Fruit fly (Drosophila melanogaster) whole organism, prepupa: Measurements from ENCODE around the gene fru.

Experiments
- Blimp-1 ChIP-seq: fragments of 200-800 bp; sonication (Bioruptor generic); optimal IDR thresholded peaks from 3 replicates; lab custom pipeline; 2017; ENCODE audit warnings: missing biosample characterization, missing genetic modification characterization, mild to moderate bottlenecking, moderate library complexity, missing genetic modification reagents
- CG10631 ChIP-seq: fragments of 200-800 bp; sonication (Bioruptor generic); optimal IDR thresholded peaks from 2 replicates; lab custom pipeline; 2016; ENCODE audit warnings: missing biosample characterization, missing genetic modification characterization
- CG10669 ChIP-seq: fragments of 200-800 bp; sonication (Bioruptor generic); optimal IDR thresholded peaks from 3 replicates; lab custom pipeline; 2018; ENCODE audit warnings: missing biosample characterization, mild to moderate bottlenecking, missing genetic modification characterization, moderate library complexity
- CG11294 ChIP-seq: fragments of 200-800 bp; sonication (Bioruptor generic); IDR thresholded peaks from 2 replicates; pipeline ENCODE4 v1.3.6; 2022; ENCODE audit warnings: missing biosample characterization, missing genetic modification characterization
- CG11762 ChIP-seq: fragments of 200-800 bp; sonication (Bioruptor generic); optimal IDR thresholded peaks from 3 replicates; lab custom pipeline; 2016; ENCODE audit warnings: missing biosample characterization, missing genetic modification characterization; ENCODE audit not compliant: insufficient read depth
- CG11902 ChIP-seq: fragments of 200-800 bp; sonication (Bioruptor generic); optimal IDR thresholded peaks from 3 replicates; lab custom pipeline; 2016; ENCODE audit warnings: missing biosample characterization, missing genetic modification characterization
- CG15336 ChIP-seq: fragments of 200-800 bp; sonication (Bioruptor generic); IDR thresholded peaks from 2 replicates; pipeline ENCODE4 v1.3.6; 2022; ENCODE audit warnings: missing biosample characterization, missing genetic modification characterization
- CG1621 ChIP-seq: fragments of 200-800 bp; sonication (Bioruptor generic); optimal IDR thresholded peaks from 3 replicates; lab custom pipeline; 2018; ENCODE audit warnings: missing biosample characterization, mild to moderate bottlenecking, missing genetic modification characterization
- CG16779 ChIP-seq: fragments of 200-800 bp; sonication (Bioruptor generic); optimal IDR thresholded peaks from 3 replicates; lab custom pipeline; 2017; ENCODE audit warnings: missing biosample characterization, mild to moderate bottlenecking, missing genetic modification characterization
- CG31627 ChIP-seq: fragments of 200-800 bp; sonication (Bioruptor generic); optimal IDR thresholded peaks from 3 replicates; lab custom pipeline; 2016; ENCODE audit warnings: missing biosample characterization, missing genetic modification characterization
- CG32006 ChIP-seq: fragments of 200-800 bp; sonication (Bioruptor generic); optimal IDR thresholded peaks from 3 replicates; lab custom pipeline; 2017; ENCODE audit warnings: missing biosample characterization, mild to moderate bottlenecking, missing genetic modification characterization
- CG34406 ChIP-seq: fragments of 200-800 bp; sonication (Bioruptor generic); optimal IDR thresholded peaks from 3 replicates; lab custom pipeline; 2016; ENCODE audit warnings: missing biosample characterization, missing genetic modification characterization
- CG3919 ChIP-seq: fragments of 200-800 bp; sonication (Bioruptor generic); optimal IDR thresholded peaks from 3 replicates; lab custom pipeline; 2016; ENCODE audit warnings: missing biosample characterization, missing genetic modification characterization
- CG4318 ChIP-seq: fragments of 200-800 bp; sonication (Bioruptor generic); optimal IDR thresholded peaks from 3 replicates; lab custom pipeline; 2017; ENCODE audit warnings: missing biosample characterization, mild to moderate bottlenecking, missing genetic modification characterization
- CG6163 ChIP-seq: fragments of 200-800 bp; sonication (Bioruptor generic); IDR thresholded peaks from 3 replicates; pipeline ENCODE4 v1.3.6; 2022; ENCODE audit warnings: missing biosample characterization, missing genetic modification characterization
- CG6276 ChIP-seq: fragments of 200-800 bp; sonication (Bioruptor generic); optimal IDR thresholded peaks from 2 replicates; lab custom pipeline; 2017; ENCODE audit warnings: missing biosample characterization, mild to moderate bottlenecking, missing genetic modification characterization
- CG6792 ChIP-seq: fragments of 200-800 bp; sonication (Bioruptor generic); optimal IDR thresholded peaks from 3 replicates; lab custom pipeline; 2016; ENCODE audit warnings: missing biosample characterization, missing genetic modification characterization
- CG6854 ChIP-seq: fragments of 200-800 bp; sonication (Bioruptor generic); optimal IDR thresholded peaks from 2 replicates; lab custom pipeline; 2017; ENCODE audit warnings: missing biosample characterization, mild to moderate bottlenecking, missing genetic modification characterization
- CG7368 ChIP-seq: fragments of 200-800 bp; sonication (Bioruptor generic); optimal IDR thresholded peaks from 3 replicates; lab custom pipeline; 2016; ENCODE audit warnings: missing biosample characterization, missing genetic modification characterization
- CG8119 ChIP-seq: fragments of 200-800 bp; sonication (Bioruptor generic); IDR thresholded peaks from 3 replicates; pipeline ENCODE4 v1.3.6; 2022; ENCODE audit warnings: missing biosample characterization, missing genetic modification characterization
- CG8319 ChIP-seq: fragments of 200-800 bp; sonication (Bioruptor generic); optimal IDR thresholded peaks from 3 replicates; lab custom pipeline; 2016; ENCODE audit warnings: missing biosample characterization, missing genetic modification characterization
- CG8632 ChIP-seq: fragments of 200-800 bp; sonication (Bioruptor generic); optimal IDR thresholded peaks from 3 replicates; lab custom pipeline; 2016; ENCODE audit warnings: missing biosample characterization, missing genetic modification characterization
- CG9139 ChIP-seq: fragments of 200-800 bp; sonication (Bioruptor generic); optimal IDR thresholded peaks from 3 replicates; lab custom pipeline; 2017; ENCODE audit warnings: missing biosample characterization, mild to moderate bottlenecking, missing genetic modification characterization
- Eip78C ChIP-seq: fragments of 200-800 bp; sonication (Bioruptor generic); peaks from one replicate; lab custom pipeline; 2016; ENCODE audit warnings: missing biosample characterization, missing genetic modification characterization
- Eip93F ChIP-seq: fragments of 200-800 bp; sonication (Bioruptor generic); optimal IDR thresholded peaks from 2 replicates; lab custom pipeline; 2016; ENCODE audit warnings: missing biosample characterization, mild to moderate bottlenecking, missing genetic modification characterization
- Ets21C ChIP-seq: fragments of 200-800 bp; sonication (Bioruptor generic); optimal IDR thresholded peaks from 3 replicates; lab custom pipeline; 2016; ENCODE audit warnings: missing biosample characterization, missing genetic modification characterization
- Ets96B ChIP-seq: fragments of 200-800 bp; optimal IDR thresholded peaks from 2 replicates; lab custom pipeline; 2019; ENCODE audit warnings: missing biosample characterization, mild to moderate bottlenecking, missing genetic modification characterization, moderate library complexity
- Hr38 ChIP-seq: sonication (Bioruptor generic); optimal IDR thresholded peaks from 2 replicates; lab custom pipeline; 2016; ENCODE audit warnings: missing biosample characterization, missing genetic modification characterization
- Hr39 ChIP-seq: fragments of 200-800 bp; sonication (Bioruptor generic); optimal IDR thresholded peaks from 2 replicates; lab custom pipeline; 2016; ENCODE audit warnings: missing biosample characterization, missing genetic modification characterization
- Hr4 ChIP-seq: fragments of 200-800 bp; sonication (Bioruptor generic); optimal IDR thresholded peaks from 3 replicates; lab custom pipeline; 2016; ENCODE audit warnings: missing biosample characterization, missing genetic modification characterization
- Met ChIP-seq: fragments of 200-800 bp; sonication (Bioruptor generic); optimal IDR thresholded peaks from 3 replicates; lab custom pipeline; 2016; ENCODE audit warnings: missing biosample characterization, missing genetic modification characterization
- Smox ChIP-seq: fragments of 200-800 bp; sonication (Bioruptor generic); optimal IDR thresholded peaks from 3 replicates; lab custom pipeline; 2016; ENCODE audit warnings: missing biosample characterization, missing genetic modification characterization
- Sox102F ChIP-seq: fragments of 200-800 bp; sonication (Bioruptor generic); optimal IDR thresholded peaks from 2 replicates; lab custom pipeline; 2016; ENCODE audit warnings: missing biosample characterization, mild to moderate bottlenecking, missing genetic modification characterization
- Sox14 ChIP-seq: fragments of 200-800 bp; sonication (Bioruptor generic); optimal IDR thresholded peaks from 3 replicates; lab custom pipeline; 2016; ENCODE audit warnings: missing biosample characterization, missing genetic modification characterization
- Sox15 ChIP-seq: fragments of 200-800 bp; sonication (Bioruptor generic); optimal IDR thresholded peaks from 3 replicates; lab custom pipeline; 2016; ENCODE audit warnings: missing biosample characterization, missing genetic modification characterization
- achi ChIP-seq: fragments of 200-800 bp; sonication (Bioruptor generic); optimal IDR thresholded peaks from 3 replicates; lab custom pipeline; 2016; ENCODE audit warnings: missing biosample characterization, missing genetic modification characterization
- acj6 ChIP-seq: fragments of 200-800 bp; sonication (Bioruptor generic); optimal IDR thresholded peaks from 3 replicates; lab custom pipeline; 2016; ENCODE audit warnings: missing biosample characterization, missing genetic modification characterization
- cyc ChIP-seq: fragments of 200-800 bp; sonication (Bioruptor generic); optimal IDR thresholded peaks from 3 replicates; lab custom pipeline; 2016; ENCODE audit warnings: missing biosample characterization, missing genetic modification characterization
- dac ChIP-seq: fragments of 200-800 bp; sonication (Bioruptor generic); optimal IDR thresholded peaks from 2 replicates; lab custom pipeline; 2017; ENCODE audit warnings: missing biosample characterization, mild to moderate bottlenecking, missing genetic modification characterization
- dsx ChIP-seq: fragments of 200-800 bp; optimal IDR thresholded peaks from 3 replicates; lab custom pipeline; 2019; ENCODE audit warnings: missing biosample characterization, mild to moderate bottlenecking, missing genetic modification characterization, moderate library complexity; ENCODE audit not compliant: poor library complexity, severe bottlenecking
- esn ChIP-seq: fragments of 200-800 bp; sonication (Bioruptor generic); optimal IDR thresholded peaks from 2 replicates; lab custom pipeline; 2016; ENCODE audit warnings: missing biosample characterization, mild to moderate bottlenecking, missing genetic modification characterization, moderate library complexity
- fd59A ChIP-seq: fragments of 200-800 bp; sonication (Bioruptor generic); optimal IDR thresholded peaks from 2 replicates; lab custom pipeline; 2017; ENCODE audit warnings: missing biosample characterization, mild to moderate bottlenecking, missing genetic modification characterization, missing genetic modification reagents
- fd85E ChIP-seq: fragments of 200-800 bp; sonication (Bioruptor generic); optimal IDR thresholded peaks from 3 replicates; lab custom pipeline; 2016; ENCODE audit warnings: missing biosample characterization, missing genetic modification characterization
- fkh ChIP-seq: fragments of 200-800 bp; sonication (Bioruptor generic); optimal IDR thresholded peaks from 3 replicates; lab custom pipeline; 2017; ENCODE audit warnings: missing biosample characterization, mild to moderate bottlenecking, missing genetic modification characterization, moderate library complexity
- lz ChIP-seq: fragments of 200-800 bp; sonication (Bioruptor generic); optimal IDR thresholded peaks from 3 replicates; lab custom pipeline; 2016; ENCODE audit warnings: missing biosample characterization, missing genetic modification characterization
- net ChIP-seq: fragments of 200-800 bp; sonication (Bioruptor generic); optimal IDR thresholded peaks from 3 replicates; lab custom pipeline; 2016; ENCODE audit warnings: missing biosample characterization, missing genetic modification characterization
- pdm3 ChIP-seq: fragments of 200-800 bp; sonication (Bioruptor generic); optimal IDR thresholded peaks from 3 replicates; lab custom pipeline; 2016; ENCODE audit warnings: missing biosample characterization, missing genetic modification characterization
- spab ChIP-seq: fragments of 200-800 bp; sonication (Bioruptor generic); optimal IDR thresholded peaks from 2 replicates; lab custom pipeline; 2017; ENCODE audit warnings: missing biosample characterization, mild to moderate bottlenecking, missing genetic modification characterization, missing genetic modification reagents
- ss ChIP-seq, 2 experiments: fragments of 200-800 bp; sonication (Bioruptor generic); optimal IDR thresholded peaks; 2 replicates in 1 of 2; 3 replicates in 1 of 2; lab custom pipeline; 2017 to 2018; ENCODE audit warnings: mild to moderate bottlenecking in 2 of 2, missing biosample characterization in 2 of 2, missing genetic modification characterization in 2 of 2, moderate library complexity in 1 of 2
- svp ChIP-seq: fragments of 200-800 bp; sonication (Bioruptor generic); peaks from one replicate; lab custom pipeline; 2016; ENCODE audit warnings: missing biosample characterization, missing genetic modification characterization
- vri ChIP-seq: fragments of 200-800 bp; sonication (Bioruptor generic); optimal IDR thresholded peaks from 3 replicates; lab custom pipeline; 2016; ENCODE audit warnings: missing biosample characterization, mild to moderate bottlenecking, missing genetic modification characterization

The fru gene

dm6 chr3R:18573699-18574259, 28.4 kb upstream of the fru start:
- TF ChIP-seq Hr39 (GFP tag; lab: Kevin White, UChicago) (peak; percentile 97), spab (GFP tag; lab: Kevin White, UChicago) (peak; percentile 92), esn (GFP tag; lab: Kevin White, UChicago) (peak; percentile 98), Smox (peak; percentile 96), dac (GFP tag; lab: Kevin White, UChicago) (peak; percentile 92), CG32006 (GFP tag; lab: Kevin White, UChicago) (peak; percentile 99), CG34406 (GFP tag; lab: Kevin White, UChicago) (peak; percentile 98), Hr4 (peak; percentile 98), CG6163 (GFP tag; lab: Robert Waterston, UW) (peak; percentile 91), svp (peak; percentile 100), CG8632 (peak; percentile 98), Sox15 (GFP tag; lab: Kevin White, UChicago) (peak; percentile 95), net (GFP tag; lab: Kevin White, UChicago) (peak; percentile 98), Sox14 (GFP tag; lab: Kevin White, UChicago) (peak; percentile 98), CG15336 (peak; percentile 96), CG6276 (peak; percentile 96), lz (peak; percentile 97), acj6 (GFP tag; lab: Kevin White, UChicago) (peak; percentile 98), achi (GFP tag; lab: Kevin White, UChicago) (peak; percentile 97), cyc (GFP tag; lab: Kevin White, UChicago) (peak; percentile 93), CG8319 (GFP tag; lab: Kevin White, UChicago) (peak; percentile 92), CG1621 (tag; lab: Kevin White, UChicago) (peak; percentile 94), Eip78C (GFP tag; lab: Kevin White, UChicago) (peak; percentile 99), CG6792 (peak; percentile 98), dsx (peak; percentile 92), ss (GFP tag; optimal IDR thresholded peaks at IDR 0.05; lab: Kevin White, UChicago) (peak; percentile 92), CG8119 (GFP tag; lab: Robert Waterston, UW) (peak; percentile 98), CG6854 (peak; percentile 93), fd59A (GFP tag; lab: Kevin White, UChicago) (peak; percentile 95), CG11762 (GFP tag; lab: Kevin White, UChicago) (peak; percentile 97), CG10631 (GFP tag; lab: Kevin White, UChicago) (peak; percentile 97), fd85E (GFP tag; lab: Kevin White, UChicago) (peak; percentile 90), Ets96B (tag; lab: Kevin White, UChicago) (peak; percentile 97), CG16779 (tag; lab: Kevin White, UChicago) (peak; percentile 93), CG10669 (GFP tag; lab: Kevin White, UChicago) (peak; percentile 95), CG3919 (peak; percentile 97), CG31627 (peak; percentile 97), CG11294 (GFP tag; lab: Robert Waterston, UW) (peak; percentile 93), CG11902 (GFP tag; lab: Kevin White, UChicago) (peak; percentile 91), fkh (GFP tag; lab: Kevin White, UChicago) (peak; percentile 64), Blimp-1 (peak; percentile 86), Met (GFP tag; lab: Kevin White, UChicago) (peak; percentile 97), CG9139 (peak; percentile 87), CG7368 (GFP tag; lab: Kevin White, UChicago) (peak; percentile 91), Eip93F (GFP tag; lab: Kevin White, UChicago) (no peak), Hr38 (GFP tag; lab: Kevin White, UChicago) (peak; percentile 36), pdm3 (GFP tag; lab: Kevin White, UChicago) (peak; percentile 98), CG4318 (GFP tag; lab: Kevin White, UChicago) (peak; percentile 96), Sox102F (GFP tag; lab: Kevin White, UChicago) (peak; percentile 95), Ets21C (GFP tag; lab: Kevin White, UChicago) (peak; percentile 92), vri (GFP tag; lab: Kevin White, UChicago) (peak; percentile 83)
